Worm (Caenorhabditis elegans) whole organism, young adult: Measurements from ENCODE around the gene T28B11.1.

Experiments
- B0261.1 ChIP-seq: sonication (generic microtip); optimal IDR thresholded peaks from 2 replicates; lab custom pipeline; 2016; ENCODE audit warnings: mild to moderate bottlenecking, missing genetic modification characterization, moderate library complexity, missing compliant biosample characterization
- C06A6.2 ChIP-seq: fragments of 200-800 bp; sonication (Bioruptor generic); conservative IDR thresholded peaks from 2 replicates; pipeline ENCODE4 v1.3.6; 2022; ENCODE audit warnings: missing genetic modification characterization, missing compliant biosample characterization
- C17E4.6 ChIP-seq: fragments of 200-800 bp; sonication (Bioruptor generic); IDR thresholded peaks from 2 replicates; pipeline ENCODE4 v1.3.6; 2022; ENCODE audit warnings: missing genetic modification reagents, missing genetic modification characterization, missing compliant biosample characterization
- F23B12.7 ChIP-seq: sonication (generic microtip); optimal IDR thresholded peaks from 2 replicates; lab custom pipeline; 2017; ENCODE audit warnings: missing genetic modification characterization, mild to moderate bottlenecking, missing compliant biosample characterization, antibody characterized with exemption, moderate library complexity; ENCODE audit not compliant: insufficient read depth
- F37B4.10 ChIP-seq: fragments of 200-800 bp; sonication (Bioruptor generic); IDR thresholded peaks from 2 replicates; pipeline ENCODE4 v1.3.6; 2022; ENCODE audit warnings: missing genetic modification characterization, missing compliant biosample characterization
- F49E8.2 ChIP-seq: sonication (generic microtip); optimal IDR thresholded peaks from 3 replicates; lab custom pipeline; 2017; ENCODE audit warnings: missing genetic modification characterization, mild to moderate bottlenecking, missing compliant biosample characterization, antibody characterized with exemption, moderate library complexity; ENCODE audit not compliant: insufficient read depth
- F57A8.1 ChIP-seq: fragments of 200-800 bp; sonication (Bioruptor generic); optimal IDR thresholded peaks from 2 replicates; lab custom pipeline; 2018; ENCODE audit warnings: mild to moderate bottlenecking, missing genetic modification characterization, moderate library complexity, missing compliant biosample characterization
- T07F8.4 ChIP-seq: sonication (generic microtip); optimal IDR thresholded peaks from 2 replicates; lab custom pipeline; 2016; ENCODE audit warnings: mild to moderate bottlenecking, missing genetic modification characterization, moderate library complexity, missing compliant biosample characterization
- Y53F4B.3 ChIP-seq: fragments of 200-800 bp; sonication (Bioruptor generic); IDR thresholded peaks from 2 replicates; pipeline ENCODE4 v1.3.6; 2022; ENCODE audit warnings: missing genetic modification reagents, missing genetic modification characterization, missing compliant biosample characterization
- Y53G8AR.9 ChIP-seq: fragments of 200-800 bp; sonication (Bioruptor generic); conservative IDR thresholded peaks from 2 replicates; pipeline ENCODE4 v1.3.6; 2022; ENCODE audit warnings: missing genetic modification reagents, missing genetic modification characterization, missing compliant biosample characterization
- Y56A3A.18 ChIP-seq: fragments of 200-800 bp; sonication (Bioruptor generic); IDR thresholded peaks from 2 replicates; pipeline ENCODE4 v1.3.6; 2022; ENCODE audit warnings: missing genetic modification reagents, missing genetic modification characterization, missing compliant biosample characterization
- ZK185.1 ChIP-seq: sonication (generic microtip); optimal IDR thresholded peaks from 2 replicates; lab custom pipeline; 2016; ENCODE audit warnings: mild to moderate bottlenecking, missing genetic modification characterization, missing compliant biosample characterization; ENCODE audit not compliant: poor library complexity, severe bottlenecking
- bed-1 ChIP-seq: fragments of 200-800 bp; sonication (Bioruptor generic); IDR thresholded peaks from 2 replicates; pipeline ENCODE4 v1.3.6; 2022; ENCODE audit warnings: missing genetic modification reagents, missing genetic modification characterization, missing compliant biosample characterization
- cebp-1 ChIP-seq, 2 experiments: fragments of 200-800 bp in 1 of 2; sonication (Bioruptor generic) in 1 of 2; sonication (generic microtip) in 1 of 2; IDR thresholded peaks in 1 of 2; optimal IDR thresholded peaks in 1 of 2; 2 replicates each; pipeline versions ENCODE4 v1.3.6 to Lab custom; 2017 to 2022; ENCODE audit warnings: missing compliant biosample characterization in 2 of 2, missing genetic modification characterization in 2 of 2, mild to moderate bottlenecking in 1 of 2, missing genetic modification reagents in 1 of 2, moderate library complexity in 1 of 2
- ceh-100 ChIP-seq: fragments of 200-800 bp; sonication (Bioruptor generic); IDR thresholded peaks from 2 replicates; pipeline ENCODE4 v1.3.6; 2022; ENCODE audit warnings: missing genetic modification reagents, missing genetic modification characterization, missing compliant biosample characterization
- ceh-27 ChIP-seq: fragments of 200-800 bp; sonication (Bioruptor generic); optimal IDR thresholded peaks from 2 replicates; lab custom pipeline; 2018; ENCODE audit warnings: mild to moderate bottlenecking, missing genetic modification characterization, moderate library complexity, missing compliant biosample characterization
- ceh-79 ChIP-seq: sonication (generic microtip); optimal IDR thresholded peaks from 2 replicates; lab custom pipeline; 2017; ENCODE audit warnings: mild to moderate bottlenecking, missing genetic modification characterization, missing compliant biosample characterization
- ceh-91 ChIP-seq: fragments of 200-800 bp; sonication (Bioruptor generic); IDR thresholded peaks from 2 replicates; pipeline ENCODE4 v1.3.6; 2022; ENCODE audit warnings: missing genetic modification reagents, missing genetic modification characterization, missing compliant biosample characterization
- egl-44 ChIP-seq: fragments of 200-800 bp; sonication (Bioruptor generic); IDR thresholded peaks from 2 replicates; pipeline ENCODE4 v1.3.6; 2022; ENCODE audit warnings: missing genetic modification reagents, missing genetic modification characterization, missing compliant biosample characterization
- ets-4 ChIP-seq: fragments of 200-800 bp; sonication (Bioruptor generic); optimal IDR thresholded peaks from 2 replicates; lab custom pipeline; 2018; ENCODE audit warnings: mild to moderate bottlenecking, missing genetic modification characterization, missing compliant biosample characterization
- hrde-1 ChIP-seq: sonication (generic microtip); optimal IDR thresholded peaks from 2 replicates; lab custom pipeline; 2016; ENCODE audit warnings: missing genetic modification characterization, mild to moderate bottlenecking, missing compliant biosample characterization, moderate library complexity, missing genotype, missing genetic modification reagents, borderline replicate concordance
- lin-26 ChIP-seq: fragments of 200-800 bp; sonication (Bioruptor generic); IDR thresholded peaks from 2 replicates; pipeline ENCODE4 v1.3.6; 2022; ENCODE audit warnings: missing genetic modification reagents, missing genetic modification characterization, missing compliant biosample characterization
- lir-1 ChIP-seq: fragments of 200-800 bp; sonication (Bioruptor generic); conservative IDR thresholded peaks from 2 replicates; pipeline ENCODE4 v1.3.6; 2022; ENCODE audit warnings: missing genetic modification reagents, missing genetic modification characterization, missing compliant biosample characterization
- mcd-1 ChIP-seq: fragments of 200-800 bp; sonication (Bioruptor generic); IDR thresholded peaks from 2 replicates; pipeline ENCODE4 v1.3.6; 2022; ENCODE audit warnings: missing genetic modification reagents, missing genetic modification characterization, missing compliant biosample characterization
- nhr-120 ChIP-seq: fragments of 200-800 bp; sonication (Bioruptor generic); IDR thresholded peaks from 2 replicates; pipeline ENCODE4 v1.3.6; 2022; ENCODE audit warnings: missing genetic modification characterization, missing compliant biosample characterization
- pha-4 ChIP-seq: fragments of 150-350 bp; sonication (generic microtip); optimal IDR thresholded peaks from 2 replicates; lab custom pipeline; 2014; ENCODE audit warnings: missing biosample characterization, missing genetic modification reagents, missing genetic modification characterization
- repo-1 ChIP-seq: sonication (generic microtip); optimal IDR thresholded peaks from 2 replicates; lab custom pipeline; 2017; ENCODE audit warnings: mild to moderate bottlenecking, missing genetic modification characterization, missing compliant biosample characterization
- rpc-1 ChIP-seq, 2 experiments: fragments of 150-350 bp in 1 of 2; sonication (generic microtip) in 1 of 2; optimal IDR thresholded peaks; 2 replicates each; lab custom pipeline; 2014 to 2018; ENCODE audit warnings: missing biosample characterization in 1 of 2, missing genetic modification characterization in 1 of 2, missing genetic modification reagents in 1 of 2, missing genotype in 1 of 2
- snpc-1.3 ChIP-seq: sonication (generic microtip); optimal IDR thresholded peaks from 2 replicates; lab custom pipeline; 2017; ENCODE audit warnings: missing genetic modification characterization, mild to moderate bottlenecking, missing compliant biosample characterization, antibody characterized with exemption, moderate library complexity, missing genotype, missing genetic modification reagents; ENCODE audit not compliant: insufficient read depth
- snpc-3.4 ChIP-seq: sonication (generic microtip); optimal IDR thresholded peaks from 2 replicates; lab custom pipeline; 2017; ENCODE audit warnings: missing genetic modification characterization, mild to moderate bottlenecking, missing compliant biosample characterization, antibody characterized with exemption, moderate library complexity, missing genotype, missing genetic modification reagents
- sptf-2 ChIP-seq: fragments of 200-800 bp; sonication (Bioruptor generic); optimal IDR thresholded peaks from 2 replicates; lab custom pipeline; 2018; ENCODE audit warnings: mild to moderate bottlenecking, missing genetic modification characterization, missing compliant biosample characterization
- tbx-9 ChIP-seq: sonication (generic microtip); optimal IDR thresholded peaks from 2 replicates; lab custom pipeline; 2016; ENCODE audit warnings: borderline replicate concordance, missing genetic modification characterization, inconsistent platforms, missing compliant biosample characterization
- unc-130 ChIP-seq: sonication (generic microtip); optimal IDR thresholded peaks from 2 replicates; lab custom pipeline; 2016; ENCODE audit warnings: missing genetic modification reagents, missing genetic modification characterization, missing compliant biosample characterization
- unc-62 ChIP-seq: fragments of 150-350 bp; optimal IDR thresholded peaks from 2 replicates; lab custom pipeline; 2014; ENCODE audit warnings: missing biosample characterization, missing genetic modification reagents, missing genetic modification characterization
- zfh-2 ChIP-seq: fragments of 200-800 bp; sonication (Bioruptor generic); conservative IDR thresholded peaks from 2 replicates; pipeline ENCODE4 v1.3.6; 2022; ENCODE audit warnings: missing genetic modification reagents, missing genetic modification characterization, missing compliant biosample characterization
- ztf-28 ChIP-seq: fragments of 200-800 bp; sonication (Bioruptor generic); IDR thresholded peaks from 2 replicates; pipeline ENCODE4 v1.3.6; 2022; ENCODE audit warnings: missing genetic modification reagents, missing genetic modification characterization, missing compliant biosample characterization

Gene T28B11.1

ce11 chrV:10724472-10724871 is 7.8 kb downstream of the T28B11.1 start:
- TF ChIP-seq repo-1 (tag; lab: Kevin White, UChicago) (no peak), F57A8.1 (GFP tag; lab: Kevin White, UChicago) (no peak), unc-62 (GFP tag; lab: Kevin White, UChicago) (no peak), C17E4.6 (GFP tag; lab: Robert Waterston, UW) (no peak), snpc-1.3 (tag; lab: Kevin White, UChicago) (no peak), rpc-1 (optimal IDR thresholded peaks at IDR 0.05; lab: Kevin White, UChicago) (no peak), rpc-1 (tag; optimal IDR thresholded peaks at IDR 0.05; lab: Kevin White, UChicago) (no peak), lir-1 (GFP tag; lab: Robert Waterston, UW) (no peak), zfh-2 (GFP tag; lab: Robert Waterston, UW) (no peak), ZK185.1 (no peak), snpc-3.4 (no peak), tbx-9 (tag; lab: Kevin White, UChicago) (no peak), ztf-28 (GFP tag; lab: Robert Waterston, UW) (no peak), egl-44 (GFP tag; lab: Robert Waterston, UW) (no peak), Y53G8AR.9 (GFP tag; lab: Robert Waterston, UW) (no peak), hrde-1 (tag; lab: Kevin White, UChicago) (no peak), F37B4.10 (GFP tag; lab: Robert Waterston, UW) (no peak), T07F8.4 (tag; lab: Kevin White, UChicago) (no peak), cebp-1 (GFP tag; IDR thresholded peaks at IDR 0.05; lab: Robert Waterston, UW) (no peak), cebp-1 (tag; optimal IDR thresholded peaks at IDR 0.05; lab: Kevin White, UChicago) (no peak)

DNA sequence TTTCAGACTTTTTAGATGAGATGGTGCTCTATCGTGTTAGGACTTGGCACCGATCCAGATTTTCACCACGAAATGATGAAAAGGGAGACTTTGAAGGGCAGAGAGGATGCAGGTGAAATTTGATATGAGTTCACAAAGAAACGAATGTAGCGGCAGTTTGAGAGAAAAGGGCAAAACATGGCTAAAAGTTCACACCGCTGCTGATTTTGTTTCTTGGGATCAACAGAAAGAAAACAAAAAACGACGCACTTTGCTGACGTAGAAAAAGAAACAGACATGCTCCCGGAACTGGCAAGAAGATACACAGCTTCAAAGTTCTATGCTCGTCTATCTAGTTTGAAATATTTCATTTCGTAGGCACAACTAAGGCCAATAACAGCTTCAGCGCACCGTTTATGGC is 8.6 kb downstream of the T28B11.1 start:
- TF ChIP-seq ceh-27 (GFP tag; lab: Kevin White, UChicago), result no peak
- no peak for TF ChIP-seq pha-4 (tag; lab: Kevin White, UChicago)
- TF ChIP-seq F23B12.7 (tag; lab: Kevin White, UChicago), result no peak
- TF ChIP-seq F49E8.2 (tag; lab: Kevin White, UChicago), result no peak
- TF ChIP-seq B0261.1 (tag; lab: Kevin White, UChicago), result no peak
- no peak for TF ChIP-seq ceh-91
- TF ChIP-seq bed-1 (GFP tag; lab: Robert Waterston, UW), result no peak
- no peak for TF ChIP-seq nhr-120 (GFP tag; lab: Robert Waterston, UW)
- TF ChIP-seq egl-44 (GFP tag; lab: Robert Waterston, UW), result no peak
- TF ChIP-seq ets-4 (GFP tag; lab: Kevin White, UChicago), result no peak
- no peak for TF ChIP-seq sptf-2
- TF ChIP-seq Y53F4B.3 (GFP tag; lab: Robert Waterston, UW), result no peak
- TF ChIP-seq ceh-79, result no peak
- no peak for TF ChIP-seq C06A6.2 (GFP tag; lab: Robert Waterston, UW)
- no peak for TF ChIP-seq ceh-100 (GFP tag; lab: Robert Waterston, UW)
- TF ChIP-seq Y56A3A.18 (GFP tag; lab: Robert Waterston, UW), result no peak
- TF ChIP-seq lin-26 (GFP tag; lab: Robert Waterston, UW), result no peak
- TF ChIP-seq unc-130 (GFP tag; lab: Kevin White, UChicago), result no peak
- no peak for TF ChIP-seq mcd-1 (GFP tag; lab: Robert Waterston, UW)
- TF ChIP-seq snpc-3.4, result no peak
